Fruit fly (Drosophila melanogaster) whole organism: ENCODE data around the gene CG32573.

ENCODE experiments used
- CG8478 ChIP-seq: fragments of >200 bp; optimal IDR thresholded peaks from 2 replicates; lab custom pipeline; 2018; ENCODE audit warnings: inconsistent platforms
- EcR ChIP-seq, 2 experiments: fragments of >200 bp; optimal IDR thresholded peaks; 2 replicates each; lab custom pipeline; 2017; ENCODE audit warnings: missing biosample characterization in 2 of 2, missing genetic modification characterization in 2 of 2, missing genetic modification reagents in 2 of 2
- pan ChIP-seq: fragments of >200 bp; optimal IDR thresholded peaks from 2 replicates; lab custom pipeline; 2017
- usp ChIP-seq: fragments of >200 bp; optimal IDR thresholded peaks from 2 replicates; lab custom pipeline; 2017; ENCODE audit warnings: missing biosample characterization, missing genetic modification characterization, mixed read lengths

dm6 chrX:16651625-16652024 is 449 bp downstream of the CG32573 start:
- TF ChIP-seq pan (lab: Kevin White, UChicago): no peak
- TF ChIP-seq EcR (GFP tag; optimal IDR thresholded peaks at IDR 0.05; lab: Kevin White, UChicago): no peak
- no peak for TF ChIP-seq usp (GFP tag; lab: Kevin White, UChicago)
- no peak for TF ChIP-seq CG8478 (lab: Kevin White, UChicago)
